In the genomic region with DNA sequence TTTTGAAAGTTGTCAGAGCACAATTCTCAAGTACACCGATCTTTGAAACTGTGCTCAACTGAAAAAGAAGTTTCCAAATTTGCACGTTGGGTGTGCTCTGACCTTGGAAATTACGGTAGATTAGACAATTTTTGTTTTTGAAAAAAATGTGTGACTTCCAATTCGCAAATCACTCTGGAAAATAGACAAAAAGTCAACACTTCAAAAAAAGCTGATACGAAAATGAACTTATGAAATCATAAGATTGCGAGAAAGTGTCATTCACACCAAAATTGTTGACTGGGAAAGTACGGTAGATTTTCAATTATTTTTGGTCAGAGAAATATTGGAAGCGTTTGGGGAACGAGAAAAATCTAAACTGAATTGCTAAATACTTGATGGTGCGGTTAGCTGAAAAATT, we compare ENCODE assay signal across 3 worm cellular contexts.
TF ChIP-seq lines count a peak whose summit lies in the region.

No protein-coding gene starts in this region.

TF ChIP-seq in whole organism, L3 larva, 47 proteins besides CTCF, POLR2A, EP300 and RAD21:
- TF ChIP-seq elt-2 (tag; optimal IDR thresholded peaks at IDR 0.05; lab: Kevin White, UChicago) = peak; percentile 66
- peak; percentile 2 for TF ChIP-seq pha-4 (tag; optimal IDR thresholded peaks at IDR 0.05; lab: Kevin White, UChicago)
- peak; percentile 2 for TF ChIP-seq pqm-1 (tag; optimal IDR thresholded peaks at IDR 0.05; lab: Kevin White, UChicago)
- TF ChIP-seq nhr-43 (tag; optimal IDR thresholded peaks at IDR 0.05; lab: Kevin White, UChicago; ENCODE audit: poor library complexity, severe bottlenecking) = no peak
- no peak for TF ChIP-seq nhr-76 (tag; optimal IDR thresholded peaks at IDR 0.05; lab: Kevin White, UChicago)
- TF ChIP-seq tbx-2 (tag; optimal IDR thresholded peaks at IDR 0.05; lab: Kevin White, UChicago) = no peak
- TF ChIP-seq nhr-12 (tag; optimal IDR thresholded peaks at IDR 0.05; lab: Kevin White, UChicago) = no peak

TF ChIP-seq in whole organism, L4 larva, 104 proteins besides CTCF, POLR2A, EP300 and RAD21:
- no peak for TF ChIP-seq mdt-29 (GFP tag; IDR thresholded peaks at IDR 0.05; lab: Robert Waterston, UW)
- 0 out of 2 replicates have a peak, but pooled peaks have one; percentile 23 for TF ChIP-seq tra-1 (GFP tag; IDR thresholded peaks at IDR 0.05; lab: Robert Waterston, UW)
- TF ChIP-seq hlh-11 (tag; optimal IDR thresholded peaks at IDR 0.05; lab: Kevin White, UChicago) = peak; percentile 64
- TF ChIP-seq dve-1 (tag; optimal IDR thresholded peaks at IDR 0.05; lab: Kevin White, UChicago; ENCODE audit: insufficient read depth) = peak; percentile 47
- TF ChIP-seq aly-2 (tag; optimal IDR thresholded peaks at IDR 0.05; lab: Kevin White, UChicago) = no peak
- no peak for TF ChIP-seq lin-29 (GFP tag; IDR thresholded peaks at IDR 0.05; lab: Robert Waterston, UW)
- peak; percentile 45 for TF ChIP-seq nhr-28 (tag; optimal IDR thresholded peaks at IDR 0.05; lab: Kevin White, UChicago)
- peak; percentile 91 for TF ChIP-seq dmd-6 (GFP tag; IDR thresholded peaks at IDR 0.05; lab: Robert Waterston, UW)
- TF ChIP-seq R02D3.7 (tag; optimal IDR thresholded peaks at IDR 0.05; lab: Kevin White, UChicago) = no peak
- TF ChIP-seq nhr-10 (tag; optimal IDR thresholded peaks at IDR 0.05; lab: Kevin White, UChicago) = no peak
- TF ChIP-seq T20F7.1 (GFP tag; optimal IDR thresholded peaks at IDR 0.05; lab: Kevin White, UChicago) = no peak
- TF ChIP-seq saeg-2 (GFP tag; IDR thresholded peaks at IDR 0.05; lab: Robert Waterston, UW) = no peak
- TF ChIP-seq jun-1 (tag; optimal IDR thresholded peaks at IDR 0.05; lab: Kevin White, UChicago) = no peak
- no peak for TF ChIP-seq nhr-102 (tag; optimal IDR thresholded peaks at IDR 0.05; lab: Kevin White, UChicago)
- TF ChIP-seq daf-16 (GFP tag; optimal IDR thresholded peaks at IDR 0.05; lab: Kevin White, UChicago) = no peak
- TF ChIP-seq daf-16 (tag; optimal IDR thresholded peaks at IDR 0.05; lab: Kevin White, UChicago) = peak; percentile 68

TF ChIP-seq in whole organism, young adult, 124 proteins besides CTCF, POLR2A, EP300 and RAD21:
- TF ChIP-seq cebp-1 (GFP tag; IDR thresholded peaks at IDR 0.05; lab: Robert Waterston, UW) (0 out of 2 replicates have a peak, but pooled peaks have one; percentile 29), cebp-1 (tag; optimal IDR thresholded peaks at IDR 0.05; lab: Kevin White, UChicago) (peak; percentile 44), lsy-27 (tag; optimal IDR thresholded peaks at IDR 0.05; lab: Kevin White, UChicago; ENCODE audit: borderline replicate concordance, insufficient read depth) (no peak), F57C9.4 (tag; optimal IDR thresholded peaks at IDR 0.05; lab: Kevin White, UChicago) (no peak), nfyb-1 (GFP tag; IDR thresholded peaks at IDR 0.05; lab: Robert Waterston, UW) (no peak), lin-54 (GFP tag; optimal IDR thresholded peaks at IDR 0.05; lab: Kevin White, UChicago) (no peak), atf-7 (tag; optimal IDR thresholded peaks at IDR 0.05; lab: Kevin White, UChicago) (peak; percentile 5), nhr-80 (tag; optimal IDR thresholded peaks at IDR 0.05; lab: Kevin White, UChicago) (peak; percentile 89), dpff-1 (tag; optimal IDR thresholded peaks at IDR 0.05; lab: Kevin White, UChicago) (no peak), cebp-2 (GFP tag; IDR thresholded peaks at IDR 0.05; lab: Robert Waterston, UW) (no peak)
